Worm (Caenorhabditis elegans) whole organism, midembryonic: Measurements from ENCODE around the gene F36D3.8.

Experiments
- T22C8.4 ChIP-seq: fragments of 200-800 bp; sonication (Bioruptor generic); IDR thresholded peaks from 2 replicates; pipeline ENCODE4 v1.3.6; 2022; ENCODE audit warnings: missing genetic modification characterization, missing compliant biosample characterization
- cog-1 ChIP-seq: sonication (generic microtip); optimal IDR thresholded peaks from 2 replicates; lab custom pipeline; 2016; ENCODE audit warnings: missing genetic modification characterization, missing compliant biosample characterization
- flt-1 ChIP-seq: fragments of 200-800 bp; sonication (Bioruptor generic); IDR thresholded peaks from 2 replicates; pipeline ENCODE4 v1.3.6; 2022; ENCODE audit warnings: missing genetic modification characterization, missing compliant biosample characterization
- klf-2 ChIP-seq: fragments of 200-800 bp; sonication (Bioruptor generic); conservative IDR thresholded peaks from 2 replicates; pipeline ENCODE4 v1.3.6; 2022; ENCODE audit warnings: missing genetic modification reagents, missing genetic modification characterization, missing compliant biosample characterization
- med-1 ChIP-seq: sonication (generic microtip); optimal IDR thresholded peaks from 2 replicates; lab custom pipeline; 2017; ENCODE audit warnings: missing genetic modification characterization, mild to moderate bottlenecking, missing compliant biosample characterization, antibody characterized with exemption, missing genetic modification reagents; ENCODE audit not compliant: insufficient read depth
- ref-1 ChIP-seq: fragments of 200-800 bp; sonication (Bioruptor generic); conservative IDR thresholded peaks from 2 replicates; pipeline ENCODE4 v1.3.6; 2022; ENCODE audit warnings: missing genetic modification reagents, missing genetic modification characterization, missing compliant biosample characterization
- tab-1 ChIP-seq: fragments of 200-800 bp; sonication (Bioruptor generic); IDR thresholded peaks from 2 replicates; pipeline ENCODE4 v1.3.6; 2022; ENCODE audit warnings: missing genetic modification characterization, missing compliant biosample characterization
- ztf-23 ChIP-seq: fragments of 200-800 bp; sonication (Bioruptor generic); IDR thresholded peaks from 2 replicates; pipeline ENCODE4 v1.3.6; 2022; ENCODE audit warnings: missing genetic modification reagents, missing genetic modification characterization, missing compliant biosample characterization
- ztf-29 ChIP-seq: fragments of 200-800 bp; sonication (Bioruptor generic); IDR thresholded peaks from 2 replicates; pipeline ENCODE4 v1.3.6; 2022; ENCODE audit warnings: missing genetic modification reagents, missing genetic modification characterization, missing compliant biosample characterization

DNA sequence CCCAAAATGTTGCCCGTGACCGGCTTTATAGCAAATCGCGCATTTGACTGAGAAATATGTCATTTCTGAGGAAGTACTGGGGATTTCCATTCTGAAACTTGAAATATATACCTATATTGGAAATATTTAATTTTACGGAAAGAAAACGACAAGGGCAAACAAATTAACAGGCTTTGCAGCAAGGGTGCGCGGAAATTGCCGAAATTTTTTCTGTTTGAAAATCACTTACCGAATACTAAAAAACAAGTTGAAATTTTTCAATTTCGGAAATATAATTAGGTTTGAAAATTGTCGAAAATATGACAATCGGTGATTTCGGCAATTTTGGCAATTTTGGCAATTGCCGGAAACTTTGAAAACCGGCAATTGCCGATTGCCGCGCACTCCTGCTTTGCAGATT, 21.1 kb upstream of the F36D3.8 start, which contains the start of gene nhr-54:
- TF ChIP-seq ref-1 (GFP tag; lab: Robert Waterston, UW) (no peak), flt-1 (GFP tag; lab: Robert Waterston, UW) (no peak), ztf-29 (GFP tag; lab: Robert Waterston, UW) (no peak), tab-1 (GFP tag; lab: Robert Waterston, UW) (no peak), cog-1 (tag; lab: Kevin White, UChicago) (no peak), ztf-23 (GFP tag; lab: Robert Waterston, UW) (no peak), T22C8.4 (GFP tag; lab: Robert Waterston, UW) (no peak), med-1 (GFP tag; lab: Kevin White, UChicago) (no peak), klf-2 (no peak)
